Worm (Caenorhabditis elegans) whole organism, midembryonic: ENCODE measurements around the gene M199.135.

Experiments
- T22C8.4 ChIP-seq: fragments of 200-800 bp; sonication (Bioruptor generic); IDR thresholded peaks from 2 replicates; pipeline ENCODE4 v1.3.6; 2022; ENCODE audit warnings: missing genetic modification characterization, missing compliant biosample characterization
- klf-2 ChIP-seq: fragments of 200-800 bp; sonication (Bioruptor generic); conservative IDR thresholded peaks from 2 replicates; pipeline ENCODE4 v1.3.6; 2022; ENCODE audit warnings: missing genetic modification reagents, missing genetic modification characterization, missing compliant biosample characterization
- med-1 ChIP-seq: sonication (generic microtip); optimal IDR thresholded peaks from 2 replicates; lab custom pipeline; 2017; ENCODE audit warnings: missing genetic modification characterization, mild to moderate bottlenecking, missing compliant biosample characterization, antibody characterized with exemption, missing genetic modification reagents; ENCODE audit not compliant: insufficient read depth
- ref-1 ChIP-seq: fragments of 200-800 bp; sonication (Bioruptor generic); conservative IDR thresholded peaks from 2 replicates; pipeline ENCODE4 v1.3.6; 2022; ENCODE audit warnings: missing genetic modification reagents, missing genetic modification characterization, missing compliant biosample characterization
- ztf-23 ChIP-seq: fragments of 200-800 bp; sonication (Bioruptor generic); IDR thresholded peaks from 2 replicates; pipeline ENCODE4 v1.3.6; 2022; ENCODE audit warnings: missing genetic modification reagents, missing genetic modification characterization, missing compliant biosample characterization
- ztf-29 ChIP-seq: fragments of 200-800 bp; sonication (Bioruptor generic); IDR thresholded peaks from 2 replicates; pipeline ENCODE4 v1.3.6; 2022; ENCODE audit warnings: missing genetic modification reagents, missing genetic modification characterization, missing compliant biosample characterization

DNA sequence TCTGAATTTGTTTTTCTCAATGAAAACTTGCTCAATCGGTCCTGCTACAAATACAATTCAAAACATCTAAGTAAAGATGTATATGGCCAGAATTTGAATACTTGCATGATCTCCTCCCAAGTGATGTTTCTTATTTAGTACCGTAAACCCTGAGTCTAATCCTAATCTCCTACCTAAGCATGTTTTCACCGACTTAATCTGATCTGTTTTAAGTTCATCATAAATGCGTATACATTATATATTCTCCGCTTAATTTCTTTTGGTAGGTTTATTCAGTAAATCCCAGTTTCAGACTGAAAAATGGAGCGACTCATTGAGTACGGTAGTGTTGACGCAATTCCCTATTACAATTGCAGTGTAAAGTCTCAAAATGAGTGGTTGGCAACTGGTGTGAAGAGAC is 40.0 kb upstream of the M199.135 start, which contains the start of gene srt-50:
- TF ChIP-seq ztf-23 (no peak), ztf-29 (no peak), T22C8.4 (GFP tag; lab: Robert Waterston, UW) (no peak), klf-2 (GFP tag; lab: Robert Waterston, UW) (no peak), med-1 (no peak), ref-1 (GFP tag; lab: Robert Waterston, UW) (no peak)
